Fruit fly (Drosophila melanogaster): Measurements from ENCODE around the gene noi.
A peak's percentile ranks its signal among the peaks of the same experiment; 100 is the strongest.

The noi gene

DNA sequence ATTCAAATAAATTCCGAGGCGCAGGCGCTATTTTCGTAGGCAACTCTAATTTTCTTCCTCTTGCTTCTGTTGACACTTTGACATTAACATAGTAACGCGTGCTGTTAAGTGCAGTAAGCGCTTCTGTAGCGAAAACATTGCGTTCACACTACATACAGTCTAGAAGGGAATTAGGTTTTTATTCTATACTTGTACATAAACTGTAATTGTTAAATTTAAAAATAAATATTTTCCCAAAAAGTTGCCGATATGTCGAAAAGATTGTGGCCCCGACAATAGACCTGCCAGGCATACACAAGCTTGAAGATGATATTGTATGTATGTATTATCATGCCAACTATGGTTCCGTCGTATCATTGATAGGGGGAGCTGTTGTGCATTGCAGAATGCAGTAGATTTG is 15.2 kb upstream of the noi start, which contains the start of gene asl (continued):
- TF ChIP-seq dmrt99B (tag; optimal IDR thresholded peaks at IDR 0.05) (no peak), wek (GFP tag; optimal IDR thresholded peaks at IDR 0.05) (peak; percentile 50), CG12071 (GFP tag; optimal IDR thresholded peaks at IDR 0.05) (no peak), CG12299 (tag; optimal IDR thresholded peaks at IDR 0.05) (peak; percentile 50), yki (optimal IDR thresholded peaks at IDR 0.05) (no peak), CG10321 (GFP tag; IDR thresholded peaks at IDR 0.05) (no peak), CG11504 (tag; optimal IDR thresholded peaks at IDR 0.05) (no peak), CG17612 (GFP tag; IDR thresholded peaks at IDR 0.05) (no peak), pita (GFP tag; optimal IDR thresholded peaks at IDR 0.05) (no peak), nerfin-1 (tag; optimal IDR thresholded peaks at IDR 0.05) (peak; percentile 67), Hey (tag; optimal IDR thresholded peaks at IDR 0.05) (no peak), CG6254 (GFP tag; optimal IDR thresholded peaks at IDR 0.05) (no peak), phol (tag; optimal IDR thresholded peaks at IDR 0.05) (peak; percentile 81), CG10267 (tag; optimal IDR thresholded peaks at IDR 0.05) (peak; percentile 80), CG9727 (GFP tag; optimal IDR thresholded peaks at IDR 0.05) (peak; percentile 41), pum (GFP tag; optimal IDR thresholded peaks at IDR 0.05) (peak; percentile 33), kay (GFP tag; optimal IDR thresholded peaks at IDR 0.05) (no peak), fd102C (GFP tag; optimal IDR thresholded peaks at IDR 0.05) (peak; percentile 35), CG17912 (GFP tag; optimal IDR thresholded peaks at IDR 0.05) (peak; percentile 59), CG11560 (tag; IDR thresholded peaks at IDR 0.05) (no peak), sc (optimal IDR thresholded peaks at IDR 0.05) (no peak), sc (GFP tag; optimal IDR thresholded peaks at IDR 0.05) (no peak), Rfx (GFP tag; IDR thresholded peaks at IDR 0.05) (peak; percentile 79), Nf-YA (GFP tag; IDR thresholded peaks at IDR 0.05) (no peak), Scr (GFP tag; IDR thresholded peaks at IDR 0.05; ENCODE audit: partially characterized antibody) (0 out of 2 replicates have a peak, but pooled peaks have one; percentile 20), slou (GFP tag; optimal IDR thresholded peaks at IDR 0.05) (no peak), CG5953 (GFP tag; IDR thresholded peaks at IDR 0.05) (peak; percentile 58; the same call in 1 of the 2 replicates), Bteb2 (GFP tag; optimal IDR thresholded peaks at IDR 0.05) (no peak), sna (GFP tag; IDR thresholded peaks at IDR 0.05; ENCODE audit: partially characterized antibody) (no peak), Adf1 (GFP tag; IDR thresholded peaks at IDR 0.05) (no peak; the same call in 1 of the 2 replicates), dimm (GFP tag; IDR thresholded peaks at IDR 0.05) (no peak), ftz-f1 (GFP tag; optimal IDR thresholded peaks at IDR 0.05) (no peak), Ptx1 (GFP tag; IDR thresholded peaks at IDR 0.05) (peak; percentile 65), CG2889 (GFP tag; IDR thresholded peaks at IDR 0.05) (no peak), CG18599 (GFP tag; optimal IDR thresholded peaks at IDR 0.05) (no peak), Sry-β (GFP tag; optimal IDR thresholded peaks at IDR 0.05) (peak; percentile 19), pb (GFP tag; optimal IDR thresholded peaks at IDR 0.05) (peak; percentile 14), CG31441 (GFP tag; IDR thresholded peaks at IDR 0.05) (no peak; the same call in 1 of the 2 replicates), CG3726 (GFP tag; IDR thresholded peaks at IDR 0.05) (no peak), crc (GFP tag; optimal IDR thresholded peaks at IDR 0.05) (peak; percentile 49), CG9932 (GFP tag; IDR thresholded peaks at IDR 0.05) (peak; percentile 56), esg (GFP tag; conservative IDR thresholded peaks at IDR 0.05) (peak; percentile 40; the same call in 1 of the 2 replicates), CG17186 (GFP tag; optimal IDR thresholded peaks at IDR 0.05) (peak; percentile 100), CG11456 (GFP tag; IDR thresholded peaks at IDR 0.05) (0 out of 3 replicates have a peak, but pooled peaks have one; percentile 45), ro (GFP tag; IDR thresholded peaks at IDR 0.05) (no peak), D19B (GFP tag; optimal IDR thresholded peaks at IDR 0.05) (no peak), tgo (GFP tag; IDR thresholded peaks at IDR 0.05) (peak; percentile 68; the same call in 2 of the 3 replicates), H15 (GFP tag; IDR thresholded peaks at IDR 0.05) (no peak), stc (GFP tag; IDR thresholded peaks at IDR 0.05) (peak; percentile 50; the same call in 1 of the 2 replicates), Hr78 (GFP tag; optimal IDR thresholded peaks at IDR 0.05) (peak in 1 of 2 experiments; percentile 65), CG1529 (GFP tag; optimal IDR thresholded peaks at IDR 0.05) (no peak), tup (GFP tag; optimal IDR thresholded peaks at IDR 0.05) (peak; percentile 9)

Data from whole organism, embryonic.